Fruit fly (Drosophila melanogaster): ENCODE measurements around the gene glec.
A peak's percentile ranks its signal among the peaks of the same experiment; 100 is the strongest.

glec gene

DNA sequence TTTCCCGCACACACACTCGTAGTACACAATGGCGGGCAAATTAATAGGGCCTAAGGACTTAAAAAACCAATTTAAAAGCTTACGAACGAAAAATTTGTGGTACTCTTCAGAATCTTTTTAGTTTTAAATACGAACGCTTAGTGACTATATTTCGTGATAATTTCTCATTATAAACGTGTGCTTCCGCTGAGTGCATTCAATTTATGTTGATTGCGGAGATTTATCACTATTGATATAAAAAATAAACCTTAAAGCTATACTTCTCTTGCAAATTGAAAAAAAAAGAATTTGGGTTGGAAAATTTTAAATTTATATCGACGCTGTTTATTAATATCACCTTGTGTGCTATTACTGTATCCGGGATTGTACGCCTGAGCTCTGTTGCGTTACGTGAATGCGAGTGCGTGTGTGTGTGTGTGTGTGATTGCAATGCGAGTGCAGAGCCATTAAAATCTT, 7.1 kb downstream of the glec start (continued):
- TF ChIP-seq Usf (GFP tag; optimal IDR thresholded peaks at IDR 0.05) = no peak
- peak; percentile 46 for TF ChIP-seq pb (GFP tag; optimal IDR thresholded peaks at IDR 0.05)
- 0 out of 3 replicates have a peak, but pooled peaks have one; percentile 45 for TF ChIP-seq CG11093 (GFP tag; IDR thresholded peaks at IDR 0.05)
- peak; percentile 57 for TF ChIP-seq ATbp (GFP tag; optimal IDR thresholded peaks at IDR 0.05)
- peak; percentile 79 for TF ChIP-seq CG6689 (GFP tag; IDR thresholded peaks at IDR 0.05)
- peak; percentile 84 for TF ChIP-seq CG7556 (GFP tag; optimal IDR thresholded peaks at IDR 0.05)
- TF ChIP-seq CG3995 (GFP tag; optimal IDR thresholded peaks at IDR 0.05) = no peak
- peak; percentile 80 for TF ChIP-seq tio (GFP tag; optimal IDR thresholded peaks at IDR 0.05)
- TF ChIP-seq CG1832 (GFP tag; optimal IDR thresholded peaks at IDR 0.05) = no peak
- TF ChIP-seq Mrtf (GFP tag; IDR thresholded peaks at IDR 0.05) = no peak
- peak; percentile 26 for TF ChIP-seq CG4854 (GFP tag; optimal IDR thresholded peaks at IDR 0.05)
- TF ChIP-seq CG9797 (GFP tag; optimal IDR thresholded peaks at IDR 0.05) = no peak
- peak; percentile 40 for TF ChIP-seq CG8281 (tag; optimal IDR thresholded peaks at IDR 0.05)
- no peak for TF ChIP-seq CG17802 (tag; optimal IDR thresholded peaks at IDR 0.05)
- TF ChIP-seq CG34224 (GFP tag; IDR thresholded peaks at IDR 0.05; ENCODE audit: partially characterized antibody) = no peak
- TF ChIP-seq BtbVII (GFP tag; optimal IDR thresholded peaks at IDR 0.05) = peak; percentile 45
- TF ChIP-seq psq (GFP tag; optimal IDR thresholded peaks at IDR 0.05) = no peak
- peak; percentile 76 for TF ChIP-seq CG13775 (GFP tag; optimal IDR thresholded peaks at IDR 0.05)
- TF ChIP-seq disco-r (GFP tag; optimal IDR thresholded peaks at IDR 0.05) = no peak
- peak; percentile 79 to 86 for TF ChIP-seq eve (GFP tag; optimal IDR thresholded peaks at IDR 0.05)
- peak; percentile 87 for TF ChIP-seq nmo (GFP tag; optimal IDR thresholded peaks at IDR 0.05)
- peak; percentile 33 for TF ChIP-seq Sry-δ (GFP tag; optimal IDR thresholded peaks at IDR 0.05)
- TF ChIP-seq MTF-1 (GFP tag; optimal IDR thresholded peaks at IDR 0.05; ENCODE audit: borderline replicate concordance) = peak; percentile 58
- peak; percentile 55 for TF ChIP-seq CG33213 (GFP tag; optimal IDR thresholded peaks at IDR 0.05)
- TF ChIP-seq HLHmδ (GFP tag; optimal IDR thresholded peaks at IDR 0.05) = no peak
- peak; percentile 57 for TF ChIP-seq Camta (GFP tag; optimal IDR thresholded peaks at IDR 0.05)
- TF ChIP-seq ara (GFP tag; IDR thresholded peaks at IDR 0.05) = peak; percentile 60; the same call in 1 of the 2 replicates
- TF ChIP-seq usp (GFP tag; optimal IDR thresholded peaks at IDR 0.05) = no peak
- peak; percentile 15 for TF ChIP-seq Dek (tag; optimal IDR thresholded peaks at IDR 0.05)
- TF ChIP-seq btn (GFP tag; optimal IDR thresholded peaks at IDR 0.05) = peak; percentile 9
- TF ChIP-seq CG12071 (GFP tag; optimal IDR thresholded peaks at IDR 0.05) = peak; percentile 8
- peak; percentile 97 for TF ChIP-seq sens (GFP tag)
- no peak for TF ChIP-seq ham (GFP tag; IDR thresholded peaks at IDR 0.05)
- TF ChIP-seq corto (GFP tag; optimal IDR thresholded peaks at IDR 0.05) = peak; percentile 90
- TF ChIP-seq h (optimal IDR thresholded peaks at IDR 0.05) = no peak
- no peak for TF ChIP-seq Dbx (GFP tag; IDR thresholded peaks at IDR 0.05)
- TF ChIP-seq Lim3 (GFP tag; IDR thresholded peaks at IDR 0.05) = no peak
- TF ChIP-seq Trl (optimal IDR thresholded peaks at IDR 0.05) = no peak
- TF ChIP-seq Trl (GFP tag; optimal IDR thresholded peaks at IDR 0.05) = peak; percentile 66
- TF ChIP-seq CG9932 (GFP tag; IDR thresholded peaks at IDR 0.05) = 0 out of 2 replicates have a peak, but pooled peaks have one; percentile 7
- no peak for TF ChIP-seq CG6272 (GFP tag; IDR thresholded peaks at IDR 0.05)
- TF ChIP-seq Spps (tag; optimal IDR thresholded peaks at IDR 0.05) = peak; percentile 50
- peak; percentile 74 for TF ChIP-seq fd96Cb (tag; optimal IDR thresholded peaks at IDR 0.05)
- TF ChIP-seq Doc3 (GFP tag; IDR thresholded peaks at IDR 0.05; ENCODE audit: partially characterized antibody) = no peak
- no peak for TF ChIP-seq gce (GFP tag; IDR thresholded peaks at IDR 0.05)
- no peak for TF ChIP-seq HmgZ (tag; optimal IDR thresholded peaks at IDR 0.05)
- TF ChIP-seq gro (GFP tag; optimal IDR thresholded peaks at IDR 0.05) = no peak
- TF ChIP-seq org-1 (GFP tag; optimal IDR thresholded peaks at IDR 0.05) = peak; percentile 78
- TF ChIP-seq Hey (tag; optimal IDR thresholded peaks at IDR 0.05) = no peak
- TF ChIP-seq nom (GFP tag; optimal IDR thresholded peaks at IDR 0.05) = peak; percentile 90
- TF ChIP-seq CG4404 (GFP tag; IDR thresholded peaks at IDR 0.05) = peak; percentile 53
- TF ChIP-seq CG32767 (GFP tag; IDR thresholded peaks at IDR 0.05) = no peak
